Fruit fly (Drosophila melanogaster): ENCODE results near the gene CG32603.

The CG32603 gene

DNA sequence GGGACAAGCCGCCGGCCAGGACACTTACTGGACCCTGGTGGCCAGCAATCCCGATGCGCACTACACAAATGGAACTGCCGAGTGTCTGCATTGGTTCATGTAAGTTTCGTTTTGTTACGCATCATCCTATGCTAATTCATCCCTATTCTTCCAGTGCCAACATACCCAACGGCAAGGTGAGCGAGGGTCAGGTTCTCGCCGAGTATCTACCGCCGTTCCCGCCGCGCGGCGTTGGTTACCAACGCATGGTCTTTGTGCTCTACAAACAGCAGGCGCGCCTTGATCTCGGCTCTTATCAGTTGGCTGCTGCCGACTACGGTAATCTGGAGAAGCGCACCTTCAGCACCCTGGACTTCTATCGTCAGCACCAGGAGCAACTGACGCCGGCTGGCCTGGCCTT lies 42.7 kb downstream of the CG32603 start:
- TF ChIP-seq CG10669 (GFP tag; optimal IDR thresholded peaks at IDR 0.05) (no peak), svp (GFP tag) (peak; percentile 94)

DNA sequence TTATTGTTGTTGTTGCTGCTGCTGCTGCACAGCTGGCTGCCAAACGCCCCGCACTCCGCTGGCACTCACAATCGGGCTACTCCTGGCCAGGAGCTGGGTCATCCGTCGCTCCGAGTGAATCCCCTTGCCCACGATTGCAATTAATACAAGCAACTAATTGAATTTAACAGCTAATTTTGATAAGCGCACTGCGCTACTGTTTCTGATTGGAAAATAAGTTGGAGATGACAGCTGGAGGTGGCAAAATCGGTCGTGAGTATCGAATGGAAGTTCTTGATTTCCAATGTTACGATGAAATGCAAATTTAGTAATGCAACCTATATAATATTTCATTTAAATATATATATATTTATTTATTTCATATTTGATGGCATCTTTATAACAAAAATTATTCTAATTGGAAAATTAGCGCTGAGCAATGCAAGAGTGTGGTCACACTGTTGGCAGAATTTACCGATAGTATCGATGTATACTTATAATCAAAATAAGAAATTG lies 49.5 kb downstream of the CG32603 start, which contains the start of gene CG42271:
Gene CG42271, minus strand, starts transcription at position 224 of the 495 bp plus-strand sequence.
- no peak for TF ChIP-seq fkh (GFP tag; optimal IDR thresholded peaks at IDR 0.05)
- peak; percentile 15 for TF ChIP-seq CG3032 (tag; optimal IDR thresholded peaks at IDR 0.05)
- TF ChIP-seq Eip75B (GFP tag; optimal IDR thresholded peaks at IDR 0.05), result no peak
- no peak for TF ChIP-seq CG3919 (GFP tag; optimal IDR thresholded peaks at IDR 0.05)
- no peak for TF ChIP-seq spab (GFP tag; optimal IDR thresholded peaks at IDR 0.05)
- TF ChIP-seq CG15336 (GFP tag; IDR thresholded peaks at IDR 0.05), result no peak
- no peak for TF ChIP-seq CG10669 (GFP tag; optimal IDR thresholded peaks at IDR 0.05)
- no peak for TF ChIP-seq CG4318 (GFP tag; optimal IDR thresholded peaks at IDR 0.05)
- peak; percentile 26 for TF ChIP-seq CG34406 (GFP tag; optimal IDR thresholded peaks at IDR 0.05)
- no peak for TF ChIP-seq net (GFP tag; optimal IDR thresholded peaks at IDR 0.05)
- no peak for TF ChIP-seq CG1621 (tag; optimal IDR thresholded peaks at IDR 0.05)
- peak; percentile 93 for TF ChIP-seq dsx (GFP tag; optimal IDR thresholded peaks at IDR 0.05; ENCODE audit: poor library complexity, severe bottlenecking)
- no peak for TF ChIP-seq CG6808 (GFP tag; optimal IDR thresholded peaks at IDR 0.05)
- 0 out of 3 replicates have a peak, but pooled peaks have one; percentile 26 for TF ChIP-seq eg (GFP tag; IDR thresholded peaks at IDR 0.05)
- no peak for TF ChIP-seq vri (GFP tag; optimal IDR thresholded peaks at IDR 0.05)
- peak; percentile 67 for TF ChIP-seq svp (GFP tag)
- peak; percentile 28 for TF ChIP-seq lz (GFP tag; optimal IDR thresholded peaks at IDR 0.05)
- no peak for TF ChIP-seq pdm3 (GFP tag; optimal IDR thresholded peaks at IDR 0.05)
- no peak for TF ChIP-seq Gug (GFP tag; IDR thresholded peaks at IDR 0.05)
- TF ChIP-seq esn (GFP tag; optimal IDR thresholded peaks at IDR 0.05), result peak; percentile 21

DNA sequence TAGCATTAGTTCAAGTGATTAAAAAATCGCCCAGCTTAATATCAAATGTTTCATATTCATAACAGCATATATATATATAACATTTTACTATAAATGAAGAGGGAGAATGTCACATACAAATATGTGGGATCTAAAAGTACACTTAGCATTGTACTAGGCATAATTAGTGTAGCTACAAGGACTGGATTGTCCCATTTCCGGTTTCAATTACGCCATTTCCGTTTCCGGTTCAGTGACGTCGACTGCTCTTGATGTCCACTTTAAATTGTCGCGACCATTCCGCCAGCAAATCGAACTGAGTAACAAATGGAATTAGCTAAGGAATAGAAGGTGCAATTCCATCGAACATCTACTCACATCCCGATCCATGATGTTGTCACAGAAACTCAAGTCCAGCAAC lies 50.1 kb downstream of the CG32603 start:
- TF ChIP-seq CG7368 (GFP tag; optimal IDR thresholded peaks at IDR 0.05) (no peak), CG6854 (GFP tag; optimal IDR thresholded peaks at IDR 0.05) (peak; percentile 4), Eip78C (GFP tag) (peak; percentile 13)

Measured in whole organism, prepupa.